Fruit fly (Drosophila melanogaster): ENCODE results near the gene CG2493.
"Not testable (repeated sequence)": the region's sequence is repeated elsewhere in the genome, so short reads cannot be mapped to it uniquely, and the experiment has no call there.

CG2493 gene

dm6 chr2L:20463316-20463856 is at the start of gene CG2493:
TSS of gene CG2493 (minus strand) at chr2L:20463444.
- TF ChIP-seq CG8478 (optimal IDR thresholded peaks at IDR 0.05) (no peak), CTCF (optimal IDR thresholded peaks at IDR 0.05) (no peak)

dm6 chr2L:20494423-20495052 is 31.3 kb upstream of the CG2493 start, which contains the start of gene CG34007:
TSS of gene CG34007 (plus strand) at chr2L:20495030.
- TF ChIP-seq CTCF (optimal IDR thresholded peaks at IDR 0.05) (peak; percentile 12 to 52), CG8478 (optimal IDR thresholded peaks at IDR 0.05) (no peak)

- TF ChIP-seq CG8478 (optimal IDR thresholded peaks at IDR 0.05), result no peak
- peak; percentile 81 to 91 for TF ChIP-seq CTCF (optimal IDR thresholded peaks at IDR 0.05)
Observed at dm6 chr2L:20488128-20488527, 24.9 kb upstream of the CG2493 start.

dm6 chr2L:20487723-20488122 is 24.5 kb upstream of the CG2493 start:
- no peak for TF ChIP-seq CG8478 (optimal IDR thresholded peaks at IDR 0.05)
- TF ChIP-seq CTCF (optimal IDR thresholded peaks at IDR 0.05), result no peak

dm6 chr2L:20486752-20487141 is 23.5 kb upstream of the CG2493 start:
- TF ChIP-seq CTCF (optimal IDR thresholded peaks at IDR 0.05) (no peak), CG8478 (optimal IDR thresholded peaks at IDR 0.05) (no peak)

dm6 chr2L:20486050-20486751 is 23.0 kb upstream of the CG2493 start:
- no peak for TF ChIP-seq CG8478 (optimal IDR thresholded peaks at IDR 0.05)
- no peak for TF ChIP-seq CTCF (optimal IDR thresholded peaks at IDR 0.05)

dm6 chr2L:20483603-20484002 is 20.4 kb upstream of the CG2493 start:
- TF ChIP-seq CG8478 (optimal IDR thresholded peaks at IDR 0.05) (no peak), CTCF (optimal IDR thresholded peaks at IDR 0.05) (no peak)

dm6 chr2L:20481139-20481858 is 18.1 kb upstream of the CG2493 start:
- TF ChIP-seq CG8478 (optimal IDR thresholded peaks at IDR 0.05) (no peak), CTCF (optimal IDR thresholded peaks at IDR 0.05) (peak; percentile 67 to 77)

- TF ChIP-seq CG8478 (optimal IDR thresholded peaks at IDR 0.05) (no peak), CTCF (optimal IDR thresholded peaks at IDR 0.05) (no peak)
Observed at dm6 chr2L:20479694-20480093, 16.4 kb upstream of the CG2493 start.

- no peak for TF ChIP-seq CTCF (optimal IDR thresholded peaks at IDR 0.05)
- no peak for TF ChIP-seq CG8478 (optimal IDR thresholded peaks at IDR 0.05)
Observed at dm6 chr2L:20478549-20479238, 15.4 kb upstream of the CG2493 start.

- TF ChIP-seq CG8478 (optimal IDR thresholded peaks at IDR 0.05), result no peak
- TF ChIP-seq CTCF (optimal IDR thresholded peaks at IDR 0.05), result no peak
Observed at dm6 chr2L:20476718-20477277, 13.6 kb upstream of the CG2493 start.

dm6 chr2L:20473285-20473684 is 10.0 kb upstream of the CG2493 start, which contains the start of gene CG43233:
TSS of gene CG43233 (minus strand) at chr2L:20473385.
- TF ChIP-seq CTCF (optimal IDR thresholded peaks at IDR 0.05) (no peak), CG8478 (optimal IDR thresholded peaks at IDR 0.05) (no peak)

dm6 chr2L:20464385-20464784 is 1.1 kb upstream of the CG2493 start:
- peak; percentile 73 to 90 for TF ChIP-seq CTCF (optimal IDR thresholded peaks at IDR 0.05)
- no peak for TF ChIP-seq CG8478 (optimal IDR thresholded peaks at IDR 0.05)

dm6 chr2L:20458975-20459374 is 4.3 kb downstream of the CG2493 start, which contains the start of the genes CG18858 and Cdc23:
TSS of gene CG18858 (minus strand) at chr2L:20459075.
TSS of gene Cdc23 (plus strand) at chr2L:20459342.
- TF ChIP-seq CG8478, CTCF (optimal IDR thresholded peaks at IDR 0.05): not testable (repeated sequence)
